Fruit fly (Drosophila melanogaster): ENCODE data around the gene CG12091.
A peak's percentile ranks its signal among the peaks of the same experiment; 100 is the strongest.

The CG12091 gene

DNA sequence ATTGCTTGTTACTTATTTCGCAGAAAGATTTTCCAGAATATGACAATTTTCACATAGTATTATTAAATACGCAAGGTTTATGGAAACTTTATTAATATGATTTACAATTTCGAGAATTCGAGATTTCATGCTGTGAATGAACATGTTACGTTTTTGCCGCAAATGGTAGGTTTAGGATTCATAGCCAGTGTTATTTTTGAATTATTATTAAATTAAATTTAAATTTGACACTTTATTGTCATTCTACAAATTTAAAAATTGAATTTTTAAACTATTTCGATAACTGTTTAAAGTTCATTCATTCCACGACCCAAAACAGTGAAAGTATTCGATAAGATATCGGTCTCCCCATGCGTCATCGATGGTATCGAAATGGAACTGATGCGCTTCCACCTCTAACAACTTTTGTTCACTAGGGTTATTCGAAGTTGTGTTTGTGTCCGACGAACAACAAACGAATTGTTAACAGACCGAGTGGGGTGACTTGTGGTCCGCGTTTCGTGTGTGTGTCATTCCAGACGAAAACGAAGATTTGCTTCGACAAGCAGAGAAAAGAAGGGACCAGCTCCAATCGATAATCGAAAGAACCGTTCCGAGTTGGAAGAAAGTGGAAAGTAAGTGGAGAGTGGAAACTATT lies 9.2 kb upstream of the CG12091 start, which contains the start of the genes CG32313 and Pcyt1:
TSS of gene CG32313 (minus strand) at position 51 of the 637 bp plus-strand sequence.
TSS of gene Pcyt1 (plus strand) at position 400 of the 637 bp plus-strand sequence.
- no peak for TF ChIP-seq Clk (GFP tag; optimal IDR thresholded peaks at IDR 0.05)
- peak; percentile 53 for TF ChIP-seq CG7101 (tag; optimal IDR thresholded peaks at IDR 0.05)
- TF ChIP-seq Mnt (GFP tag; optimal IDR thresholded peaks at IDR 0.05) = peak; percentile 78
- peak; percentile 46 for TF ChIP-seq Hr96 (GFP tag; optimal IDR thresholded peaks at IDR 0.05)
- no peak for TF ChIP-seq CG1620 (GFP tag; optimal IDR thresholded peaks at IDR 0.05)
- peak; percentile 44 for TF ChIP-seq Crg-1 (GFP tag; optimal IDR thresholded peaks at IDR 0.05)
- TF ChIP-seq bab1 (GFP tag; optimal IDR thresholded peaks at IDR 0.05) = peak; percentile 82
- no peak for TF ChIP-seq CG5204 (GFP tag; optimal IDR thresholded peaks at IDR 0.05)
- TF ChIP-seq CG33017 (tag; optimal IDR thresholded peaks at IDR 0.05) = peak; percentile 70
- no peak for TF ChIP-seq toe (GFP tag; optimal IDR thresholded peaks at IDR 0.05)
- peak; percentile 47 for TF ChIP-seq CG14711 (tag; optimal IDR thresholded peaks at IDR 0.05)
- TF ChIP-seq cic (GFP tag; optimal IDR thresholded peaks at IDR 0.05) = peak; percentile 64
- TF ChIP-seq CG12768 (GFP tag; optimal IDR thresholded peaks at IDR 0.05) = peak; percentile 31
- TF ChIP-seq tj (GFP tag; optimal IDR thresholded peaks at IDR 0.05) = no peak

DNA sequence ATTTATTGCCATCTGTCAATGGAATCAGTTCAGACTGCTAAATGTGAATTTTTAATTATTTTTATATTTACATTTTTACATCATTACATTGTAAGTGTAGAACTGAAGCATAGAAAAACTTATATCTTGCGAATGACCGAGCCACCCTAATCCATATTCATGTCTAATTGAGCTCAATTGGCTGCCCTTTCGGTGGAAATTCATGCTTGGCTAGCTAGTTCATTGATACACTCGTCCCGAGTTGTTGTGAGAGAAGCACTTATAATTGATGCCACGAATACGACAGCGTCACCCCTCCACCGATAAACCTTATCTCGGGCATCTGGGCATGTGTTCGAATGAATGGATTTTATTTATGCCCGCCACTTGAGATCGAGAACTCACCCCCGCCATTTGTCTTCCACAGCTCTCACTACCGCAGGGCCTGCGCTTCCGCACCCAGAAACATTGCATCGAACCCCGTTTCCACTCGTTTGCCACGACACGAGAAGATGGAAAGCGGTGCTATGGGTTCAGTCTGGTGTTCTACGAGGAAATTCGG lies 1.7 kb upstream of the CG12091 start:
- TF ChIP-seq kay (GFP tag; ENCODE audit: borderline replicate concordance) = no peak
- no peak for TF ChIP-seq CG1620 (GFP tag; optimal IDR thresholded peaks at IDR 0.05)
- peak; percentile 7 for TF ChIP-seq cic (GFP tag; optimal IDR thresholded peaks at IDR 0.05)
- no peak for TF ChIP-seq pad (GFP tag; optimal IDR thresholded peaks at IDR 0.05)
- no peak for TF ChIP-seq CG5204 (GFP tag; optimal IDR thresholded peaks at IDR 0.05)
- TF ChIP-seq Hr96 (GFP tag; optimal IDR thresholded peaks at IDR 0.05) = no peak
- no peak for TF ChIP-seq CG14711 (tag; optimal IDR thresholded peaks at IDR 0.05)
- no peak for TF ChIP-seq Mnt (GFP tag; optimal IDR thresholded peaks at IDR 0.05)

DNA sequence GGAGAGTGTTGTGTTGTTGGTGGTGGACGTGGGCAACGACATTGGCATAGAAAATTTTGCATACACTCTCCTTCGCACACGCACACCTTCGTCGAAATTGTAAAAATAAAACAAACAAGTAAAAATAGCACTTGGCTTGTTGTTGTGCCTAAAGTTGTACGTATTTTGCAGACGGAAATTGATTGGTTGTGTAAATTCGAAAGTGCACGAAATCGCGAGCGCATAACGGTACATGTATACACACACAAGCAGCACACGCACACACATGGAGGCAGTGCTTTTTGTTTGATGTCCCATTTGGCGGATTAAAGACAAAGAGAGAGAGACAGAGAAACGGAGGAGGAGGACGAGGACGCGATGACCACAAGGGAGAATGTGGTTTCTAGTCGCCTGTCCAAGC lies 718 bp upstream of the CG12091 start:
- no peak for TF ChIP-seq Hr96 (GFP tag; optimal IDR thresholded peaks at IDR 0.05)
- TF ChIP-seq ovo (GFP tag; optimal IDR thresholded peaks at IDR 0.05) = peak; percentile 88

DNA sequence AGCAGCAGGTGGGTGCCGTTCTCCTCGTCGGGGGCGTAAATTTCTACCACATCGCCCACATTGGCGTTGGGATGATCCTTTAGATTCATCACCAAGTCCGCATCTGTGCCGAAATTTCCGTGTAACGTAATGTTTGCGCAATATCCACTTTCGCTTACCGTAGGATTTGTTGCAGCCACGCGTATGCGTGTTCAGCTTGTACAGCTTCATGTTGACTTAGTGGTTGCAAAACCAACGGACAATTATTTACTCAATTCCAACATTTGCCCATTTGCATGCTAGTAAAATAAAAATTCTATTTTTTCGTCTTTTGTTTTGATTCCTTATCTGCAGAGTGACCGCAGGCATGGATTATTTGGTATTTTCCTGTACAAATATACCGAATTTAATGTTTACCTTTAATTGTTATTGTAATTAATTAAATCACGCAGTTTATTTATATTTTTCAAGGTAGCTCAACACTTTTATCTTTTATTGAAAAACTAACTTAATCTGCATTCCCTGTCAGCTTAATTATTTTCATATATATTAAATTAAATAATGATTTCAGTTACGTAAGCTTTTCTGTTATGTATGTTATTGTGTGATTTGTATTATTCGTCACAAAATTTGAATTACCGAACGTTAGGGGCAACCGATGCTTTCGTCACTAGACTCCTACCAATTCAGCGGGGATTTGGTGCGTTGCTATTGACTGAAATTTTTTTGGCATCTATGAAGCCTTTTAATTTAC lies 2.8 kb downstream of the CG12091 start, which contains the start of gene Iml1:
TSS of gene Iml1 (minus strand) at position 336 of the 733 bp plus-strand sequence.
- TF ChIP-seq bab1 (GFP tag; optimal IDR thresholded peaks at IDR 0.05) (peak; percentile 14), Crg-1 (GFP tag; optimal IDR thresholded peaks at IDR 0.05) (peak; percentile 12), pad (GFP tag; optimal IDR thresholded peaks at IDR 0.05) (no peak), CG33017 (tag; optimal IDR thresholded peaks at IDR 0.05) (peak; percentile 17), CG14711 (tag; optimal IDR thresholded peaks at IDR 0.05) (peak; percentile 27), CG1620 (GFP tag; optimal IDR thresholded peaks at IDR 0.05) (no peak), CG11617 (GFP tag; optimal IDR thresholded peaks at IDR 0.05) (peak; percentile 42), CG7101 (tag; optimal IDR thresholded peaks at IDR 0.05) (peak; percentile 49)

DNA sequence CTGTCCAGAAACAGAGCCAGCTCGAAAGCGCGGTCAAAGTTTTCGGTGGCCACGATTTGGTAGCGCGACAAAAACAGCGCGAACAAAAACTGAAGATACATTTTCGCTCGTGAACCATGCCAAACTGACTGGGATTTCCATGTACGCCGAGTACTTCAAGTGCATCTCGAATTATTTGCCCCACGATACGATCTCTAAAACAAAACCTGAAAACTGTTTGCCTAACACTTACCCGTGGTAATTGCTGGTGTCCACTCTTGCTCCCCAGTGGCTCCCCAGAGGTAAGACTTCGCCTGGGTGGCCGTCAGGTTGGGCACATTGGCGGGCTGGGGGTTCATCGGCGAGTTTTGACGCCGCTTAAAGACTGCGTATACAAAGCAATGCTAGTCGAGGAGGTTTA lies 5.5 kb downstream of the CG12091 start, which contains the start of gene Ir62a:
TSS of gene Ir62a (minus strand) at position 101 of the 400 bp plus-strand sequence.
- no peak for TF ChIP-seq tj (GFP tag; optimal IDR thresholded peaks at IDR 0.05)

DNA sequence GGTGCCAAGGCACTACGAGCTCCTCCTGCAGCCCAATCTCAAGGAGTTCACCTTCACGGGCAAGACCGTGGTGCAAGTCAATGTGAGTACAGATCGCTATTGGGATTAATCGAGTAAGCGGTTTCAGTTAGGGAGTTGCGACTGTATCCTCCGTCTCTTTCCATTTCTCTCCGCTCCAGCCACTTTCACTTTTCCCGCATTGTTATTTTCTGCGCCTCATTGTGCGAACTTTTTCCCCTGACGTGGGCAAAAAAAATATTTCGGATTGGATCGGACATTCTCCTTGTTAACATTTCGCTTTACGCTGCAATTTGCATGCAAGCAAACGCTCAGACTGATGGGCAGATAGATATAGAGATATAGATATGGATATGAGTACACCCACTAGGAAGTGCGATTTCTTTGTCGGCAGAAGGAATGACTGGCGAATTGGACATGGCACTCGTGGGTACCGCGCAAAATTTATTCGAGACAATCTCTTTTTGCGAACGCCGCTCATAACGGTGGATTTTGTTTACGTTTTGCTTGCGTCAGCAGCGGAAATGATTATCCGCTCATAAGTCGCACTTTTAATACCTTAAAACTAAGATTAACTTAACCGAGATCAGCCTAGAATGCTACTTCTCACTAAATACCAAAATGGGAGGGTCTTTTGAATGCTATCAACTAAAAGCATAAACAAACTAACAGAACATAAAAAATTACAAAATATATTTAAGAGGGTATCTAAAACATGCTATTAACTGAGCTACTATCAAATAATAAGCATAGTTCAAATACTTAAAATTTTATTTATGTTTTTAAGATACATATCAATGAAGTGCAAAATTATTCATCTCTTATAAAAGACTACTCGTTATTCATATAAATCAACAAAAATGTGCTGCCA lies 17.7 kb downstream of the CG12091 start:
- TF ChIP-seq bab1 (GFP tag; optimal IDR thresholded peaks at IDR 0.05) (peak; percentile 58), CG5204 (GFP tag; optimal IDR thresholded peaks at IDR 0.05) (no peak), CG7101 (tag; optimal IDR thresholded peaks at IDR 0.05) (no peak), toe (GFP tag; optimal IDR thresholded peaks at IDR 0.05) (no peak), ovo (GFP tag; optimal IDR thresholded peaks at IDR 0.05) (no peak), Clk (GFP tag; optimal IDR thresholded peaks at IDR 0.05) (no peak), CG33017 (tag; optimal IDR thresholded peaks at IDR 0.05) (no peak), Crg-1 (GFP tag; optimal IDR thresholded peaks at IDR 0.05) (no peak), tj (GFP tag; optimal IDR thresholded peaks at IDR 0.05) (peak; percentile 97)

All from whole organism, adult.